Worm (Caenorhabditis elegans) whole organism, L1 larva: ENCODE results near the gene uda-1.

Experiments used
- C04F5.9 ChIP-seq: sonication (generic microtip); optimal IDR thresholded peaks from 2 replicates; lab custom pipeline; 2016; ENCODE audit warnings: missing genetic modification characterization, missing compliant biosample characterization
- Y116A8C.19 ChIP-seq: sonication (generic microtip); optimal IDR thresholded peaks from 2 replicates; lab custom pipeline; 2016; ENCODE audit warnings: missing compliant biosample characterization, missing genetic modification characterization, borderline replicate concordance
- blmp-1 ChIP-seq: fragments of 150-350 bp; optimal IDR thresholded peaks from 2 replicates; lab custom pipeline; 2014; ENCODE audit warnings: missing biosample characterization, missing genetic modification characterization
- ceh-8 ChIP-seq: fragments of 200-800 bp; sonication (Bioruptor generic); optimal IDR thresholded peaks from 2 replicates; lab custom pipeline; 2018; ENCODE audit warnings: mild to moderate bottlenecking, missing genetic modification characterization, moderate library complexity, missing compliant biosample characterization
- ceh-90 ChIP-seq: sonication (generic microtip); optimal IDR thresholded peaks from 2 replicates; lab custom pipeline; 2016; ENCODE audit warnings: missing genetic modification characterization, missing compliant biosample characterization
- ces-1 ChIP-seq: fragments of 150-350 bp; optimal IDR thresholded peaks from 2 replicates; lab custom pipeline; 2014; ENCODE audit warnings: missing biosample characterization, missing genetic modification reagents, missing genetic modification characterization
- dsc-1 ChIP-seq: sonication (generic microtip); optimal IDR thresholded peaks from 2 replicates; lab custom pipeline; 2016; ENCODE audit warnings: mild to moderate bottlenecking, missing genetic modification characterization, missing compliant biosample characterization
- efl-3 ChIP-seq: fragments of 200-800 bp; sonication (Bioruptor generic); optimal IDR thresholded peaks from 2 replicates; lab custom pipeline; 2018; ENCODE audit warnings: mild to moderate bottlenecking, missing genetic modification characterization, missing compliant biosample characterization
- egl-13 ChIP-seq: sonication (generic microtip); optimal IDR thresholded peaks from 2 replicates; lab custom pipeline; 2016; ENCODE audit warnings: missing genotype, missing genetic modification reagents, missing genetic modification characterization, missing compliant biosample characterization
- egl-27 ChIP-seq, 2 experiments: fragments of 150-350 bp in 1 of 2; sonication (generic microtip); optimal IDR thresholded peaks; 3 replicates each; lab custom pipeline; 2017 to 2018; ENCODE audit warnings: missing biosample characterization in 2 of 2, missing genetic modification characterization in 2 of 2, missing genetic modification reagents in 2 of 2
- elt-2 ChIP-seq: sonication (generic microtip); optimal IDR thresholded peaks from 2 replicates; lab custom pipeline; 2016; ENCODE audit warnings: missing genetic modification characterization, mild to moderate bottlenecking, inconsistent platforms, missing compliant biosample characterization, missing genetic modification reagents
- elt-3 ChIP-seq, 6 experiments: fragments of 150-350 bp in 1 of 6; sonication (generic microtip); optimal IDR thresholded peaks; 2 replicates each; lab custom pipeline; 2017 to 2018; ENCODE audit warnings: missing biosample characterization in 6 of 6, missing genetic modification characterization in 6 of 6, inconsistent platforms in 1 of 6
- ets-5 ChIP-seq: fragments of 200-800 bp; sonication (Bioruptor generic); IDR thresholded peaks from 2 replicates; pipeline ENCODE4 v1.3.6; 2022; ENCODE audit warnings: missing genetic modification characterization, missing compliant biosample characterization
- fkh-8 ChIP-seq: sonication (generic microtip); optimal IDR thresholded peaks from 2 replicates; lab custom pipeline; 2016; ENCODE audit warnings: mild to moderate bottlenecking, missing genetic modification characterization, missing compliant biosample characterization
- hlh-17 ChIP-seq: fragments of 200-800 bp; sonication (Bioruptor generic); optimal IDR thresholded peaks from 2 replicates; lab custom pipeline; 2018; ENCODE audit warnings: missing genetic modification characterization, mild to moderate bottlenecking, missing compliant biosample characterization, moderate library complexity, borderline replicate concordance
- irx-1 ChIP-seq: sonication (generic microtip); optimal IDR thresholded peaks from 2 replicates; lab custom pipeline; 2016; ENCODE audit warnings: missing genetic modification characterization, missing compliant biosample characterization
- isw-1 ChIP-seq: fragments of 200-800 bp; sonication (Bioruptor generic); IDR thresholded peaks from 2 replicates; pipeline ENCODE4 v1.3.6; 2022; ENCODE audit warnings: missing genetic modification characterization, missing compliant biosample characterization
- jun-1 ChIP-seq: fragments of 150-350 bp; optimal IDR thresholded peaks from 2 replicates; lab custom pipeline; 2014; ENCODE audit warnings: missing biosample characterization, missing genetic modification reagents, missing genetic modification characterization
- lin-13 ChIP-seq: fragments of 150-350 bp; optimal IDR thresholded peaks from 2 replicates; lab custom pipeline; 2014; ENCODE audit warnings: missing biosample characterization, missing genetic modification reagents, missing genetic modification characterization
- lsy-2 ChIP-seq, 2 experiments: fragments of 150-350 bp; optimal IDR thresholded peaks; 2 replicates each; lab custom pipeline; 2014; ENCODE audit warnings: missing biosample characterization in 2 of 2, missing genetic modification characterization in 2 of 2
- mef-2 ChIP-seq: fragments of 150-350 bp; optimal IDR thresholded peaks from 2 replicates; lab custom pipeline; 2014; ENCODE audit warnings: missing biosample characterization, missing genetic modification characterization
- mep-1 ChIP-seq: fragments of 150-350 bp; optimal IDR thresholded peaks from 2 replicates; lab custom pipeline; 2014; ENCODE audit warnings: missing biosample characterization, missing genetic modification characterization
- nhr-11 ChIP-seq: fragments of 150-350 bp; optimal IDR thresholded peaks from 2 replicates; lab custom pipeline; 2014; ENCODE audit warnings: missing biosample characterization, missing genetic modification characterization
- nhr-19 ChIP-seq: fragments of 200-800 bp; sonication (Bioruptor generic); conservative IDR thresholded peaks from 2 replicates; pipeline ENCODE4 v1.3.6; 2022; ENCODE audit warnings: missing genetic modification characterization, missing compliant biosample characterization
- nhr-20 ChIP-seq: sonication (generic microtip); optimal IDR thresholded peaks from 2 replicates; lab custom pipeline; 2016; ENCODE audit warnings: mild to moderate bottlenecking, missing genetic modification characterization, missing compliant biosample characterization
- nhr-237 ChIP-seq: fragments of 150-350 bp; optimal IDR thresholded peaks from 2 replicates; lab custom pipeline; 2014; ENCODE audit warnings: missing biosample characterization, missing genetic modification characterization
- nhr-28 ChIP-seq: fragments of 150-350 bp; optimal IDR thresholded peaks from 2 replicates; lab custom pipeline; 2014; ENCODE audit warnings: missing biosample characterization, missing genetic modification characterization
- nhr-47 ChIP-seq: sonication (generic microtip); optimal IDR thresholded peaks from 2 replicates; lab custom pipeline; 2016; ENCODE audit warnings: mild to moderate bottlenecking, missing genetic modification characterization, moderate library complexity, missing compliant biosample characterization
- nhr-71 ChIP-seq: sonication (generic microtip); optimal IDR thresholded peaks from 2 replicates; lab custom pipeline; 2016; ENCODE audit warnings: mild to moderate bottlenecking, missing genetic modification characterization, moderate library complexity, missing compliant biosample characterization
- nhr-76 ChIP-seq: sonication (generic microtip); optimal IDR thresholded peaks from 2 replicates; lab custom pipeline; 2017; ENCODE audit warnings: missing biosample characterization, missing genetic modification characterization
- nhr-77 ChIP-seq: fragments of 150-350 bp; optimal IDR thresholded peaks from 2 replicates; lab custom pipeline; 2014; ENCODE audit warnings: missing biosample characterization, missing genetic modification characterization
- nhr-84 ChIP-seq: sonication (generic microtip); optimal IDR thresholded peaks from 2 replicates; lab custom pipeline; 2017; ENCODE audit warnings: missing biosample characterization, missing genetic modification characterization
- nhr-85 ChIP-seq: sonication (generic microtip); peaks from one replicate; lab custom pipeline; 2016; ENCODE audit warnings: missing genetic modification characterization, inconsistent platforms, missing compliant biosample characterization
- pag-3 ChIP-seq: sonication (generic microtip); optimal IDR thresholded peaks from 2 replicates; lab custom pipeline; 2017; ENCODE audit warnings: missing genetic modification characterization, mild to moderate bottlenecking, missing compliant biosample characterization, antibody characterized with exemption, borderline replicate concordance; ENCODE audit not compliant: insufficient read depth
- pax-3 ChIP-seq: fragments of 200-800 bp; sonication (Bioruptor generic); optimal IDR thresholded peaks from 2 replicates; lab custom pipeline; 2018; ENCODE audit warnings: mild to moderate bottlenecking, missing genetic modification characterization, moderate library complexity, missing compliant biosample characterization
- pqm-1 ChIP-seq: sonication (generic microtip); optimal IDR thresholded peaks from 3 replicates; lab custom pipeline; 2017; ENCODE audit warnings: missing biosample characterization, missing genetic modification characterization
- rnt-1 ChIP-seq: sonication (generic microtip); optimal IDR thresholded peaks from 2 replicates; lab custom pipeline; 2016; ENCODE audit warnings: mild to moderate bottlenecking, missing genetic modification characterization, moderate library complexity, missing compliant biosample characterization
- skn-1 ChIP-seq: fragments of 150-350 bp; optimal IDR thresholded peaks from 2 replicates; lab custom pipeline; 2014; ENCODE audit warnings: missing biosample characterization, missing genetic modification characterization
- snpc-4 ChIP-seq: fragments of 150-350 bp; optimal IDR thresholded peaks from 2 replicates; lab custom pipeline; 2014; ENCODE audit warnings: missing biosample characterization, missing genetic modification characterization
- snu-23 ChIP-seq: sonication (generic microtip); optimal IDR thresholded peaks from 2 replicates; lab custom pipeline; 2016; ENCODE audit warnings: missing genetic modification characterization, missing compliant biosample characterization
- sox-4 ChIP-seq: sonication (generic microtip); optimal IDR thresholded peaks from 2 replicates; lab custom pipeline; 2016; ENCODE audit warnings: missing genetic modification characterization, missing compliant biosample characterization
- sptf-1 ChIP-seq: fragments of 150-350 bp; optimal IDR thresholded peaks from 2 replicates; lab custom pipeline; 2014; ENCODE audit warnings: missing biosample characterization, missing genetic modification characterization
- sup-37 ChIP-seq: fragments of 200-800 bp; sonication (Bioruptor generic); optimal IDR thresholded peaks from 2 replicates; lab custom pipeline; 2018; ENCODE audit warnings: mild to moderate bottlenecking, missing genetic modification characterization, missing compliant biosample characterization
- tbx-2 ChIP-seq: sonication (generic microtip); optimal IDR thresholded peaks from 2 replicates; lab custom pipeline; 2016; ENCODE audit warnings: missing genetic modification characterization, missing compliant biosample characterization
- tlp-1 ChIP-seq: fragments of 150-350 bp; optimal IDR thresholded peaks from 2 replicates; lab custom pipeline; 2014; ENCODE audit warnings: missing biosample characterization, missing genetic modification characterization
- unc-130 ChIP-seq: fragments of 150-350 bp; optimal IDR thresholded peaks from 2 replicates; lab custom pipeline; 2017; ENCODE audit warnings: missing biosample characterization, missing genetic modification characterization, inconsistent platforms
- unc-62 ChIP-seq: fragments of 150-350 bp; optimal IDR thresholded peaks from 2 replicates; lab custom pipeline; 2014; ENCODE audit warnings: missing biosample characterization, missing genetic modification reagents, missing genetic modification characterization
- unc-86 ChIP-seq: sonication (generic microtip); optimal IDR thresholded peaks from 2 replicates; lab custom pipeline; 2016; ENCODE audit warnings: missing genetic modification characterization, missing compliant biosample characterization
- unc-98 ChIP-seq: fragments of 200-800 bp; sonication (Bioruptor generic); IDR thresholded peaks from 2 replicates; pipeline ENCODE4 v1.3.6; 2022; ENCODE audit warnings: missing genetic modification characterization, missing compliant biosample characterization
- vab-15 ChIP-seq: sonication (generic microtip); optimal IDR thresholded peaks from 2 replicates; lab custom pipeline; 2017; ENCODE audit warnings: missing genotype, mild to moderate bottlenecking, missing genetic modification characterization, missing compliant biosample characterization
- zip-4 ChIP-seq: fragments of 200-800 bp; sonication (Bioruptor generic); optimal IDR thresholded peaks from 2 replicates; lab custom pipeline; 2018; ENCODE audit warnings: mild to moderate bottlenecking, missing genetic modification characterization, moderate library complexity, missing compliant biosample characterization
- ztf-11 ChIP-seq, 2 experiments: sonication (generic microtip); optimal IDR thresholded peaks; 2 replicates each; lab custom pipeline; 2016 to 2017; ENCODE audit warnings: missing genetic modification characterization in 2 of 2, missing biosample characterization in 1 of 2, missing compliant biosample characterization in 1 of 2

The uda-1 gene

ce11 chrV:10031384-10032171 lies 27.0 kb downstream of the uda-1 start (continued):
- TF ChIP-seq nhr-84 (tag; lab: Kevin White, UChicago) (no peak), blmp-1 (tag; lab: Kevin White, UChicago) (peak; percentile 29), mep-1 (tag; lab: Kevin White, UChicago) (peak; percentile 60), nhr-19 (GFP tag; lab: Robert Waterston, UW) (peak; percentile 54), unc-86 (tag; lab: Kevin White, UChicago) (no peak), Y116A8C.19 (no peak), sptf-1 (no peak), nhr-71 (peak; percentile 67), sup-37 (GFP tag; lab: Kevin White, UChicago) (no peak), lin-13 (GFP tag; lab: Kevin White, UChicago) (peak; percentile 59), pax-3 (no peak), ces-1 (GFP tag; lab: Kevin White, UChicago) (no peak), unc-130 (tag; lab: Kevin White, UChicago) (no peak), unc-98 (GFP tag; lab: Robert Waterston, UW) (no peak), snpc-4 (tag; lab: Kevin White, UChicago) (no peak), elt-3 (tag; optimal IDR thresholded peaks at IDR 0.05; lab: Kevin White, UChicago) (peak in 1 of 6 experiments; percentile 14), nhr-47 (tag; lab: Kevin White, UChicago) (peak; percentile 58), mef-2 (tag; lab: Kevin White, UChicago) (no peak), hlh-17 (no peak), C04F5.9 (no peak), irx-1 (tag; lab: Kevin White, UChicago) (no peak), skn-1 (tag; lab: Kevin White, UChicago) (peak; percentile 13), nhr-11 (no peak), pqm-1 (tag; lab: Kevin White, UChicago) (no peak), egl-13 (tag; lab: Kevin White, UChicago) (no peak), unc-62 (GFP tag; lab: Kevin White, UChicago) (no peak), efl-3 (GFP tag; lab: Kevin White, UChicago) (no peak), jun-1 (tag; lab: Kevin White, UChicago) (peak; percentile 51), nhr-237 (tag; lab: Kevin White, UChicago) (no peak), ceh-90 (tag; lab: Kevin White, UChicago) (peak; percentile 60), ets-5 (GFP tag; lab: Robert Waterston, UW) (no peak), isw-1 (peak; percentile 30; the same call in 1 of the 2 replicates), tlp-1 (tag; lab: Kevin White, UChicago) (no peak), nhr-77 (tag; lab: Kevin White, UChicago) (peak; percentile 29), tbx-2 (tag; lab: Kevin White, UChicago) (peak; percentile 17), rnt-1 (tag; lab: Kevin White, UChicago) (peak; percentile 18), nhr-76 (tag; lab: Kevin White, UChicago) (no peak), snu-23 (GFP tag; lab: Kevin White, UChicago) (peak; percentile 70), ztf-11 (tag; optimal IDR thresholded peaks at IDR 0.05; lab: Kevin White, UChicago) (no peak), sox-4 (tag; lab: Kevin White, UChicago) (no peak), nhr-28 (tag; lab: Kevin White, UChicago) (no peak), vab-15 (no peak), zip-4 (GFP tag; lab: Kevin White, UChicago) (no peak), fkh-8 (no peak), lsy-2 (tag; optimal IDR thresholded peaks at IDR 0.05; lab: Kevin White, UChicago) (peak; percentile 23 to 71), nhr-20 (tag; lab: Kevin White, UChicago) (peak; percentile 55), dsc-1 (tag; lab: Kevin White, UChicago) (peak; percentile 21), elt-2 (peak; percentile 40), egl-27 (tag; optimal IDR thresholded peaks at IDR 0.05; lab: Kevin White, UChicago) (no peak), nhr-85 (tag; lab: Kevin White, UChicago) (peak; percentile 84), pag-3 (tag; lab: Kevin White, UChicago) (no peak), ceh-8 (GFP tag; lab: Kevin White, UChicago) (no peak)
